Worm (Caenorhabditis elegans) whole organism, L3 larva: ENCODE data around the gene B0280.17.
A peak's percentile ranks its signal among the peaks of the same experiment; 100 is the strongest.

Source experiments
- elt-2 ChIP-seq: sonication (generic microtip); optimal IDR thresholded peaks from 2 replicates; lab custom pipeline; 2016; ENCODE audit warnings: missing genetic modification reagents, mild to moderate bottlenecking, missing genetic modification characterization, missing compliant biosample characterization
- nhr-67 ChIP-seq: fragments of 150-350 bp; optimal IDR thresholded peaks from 2 replicates; lab custom pipeline; 2014; ENCODE audit warnings: missing biosample characterization, missing genetic modification characterization

B0280.17 gene

DNA sequence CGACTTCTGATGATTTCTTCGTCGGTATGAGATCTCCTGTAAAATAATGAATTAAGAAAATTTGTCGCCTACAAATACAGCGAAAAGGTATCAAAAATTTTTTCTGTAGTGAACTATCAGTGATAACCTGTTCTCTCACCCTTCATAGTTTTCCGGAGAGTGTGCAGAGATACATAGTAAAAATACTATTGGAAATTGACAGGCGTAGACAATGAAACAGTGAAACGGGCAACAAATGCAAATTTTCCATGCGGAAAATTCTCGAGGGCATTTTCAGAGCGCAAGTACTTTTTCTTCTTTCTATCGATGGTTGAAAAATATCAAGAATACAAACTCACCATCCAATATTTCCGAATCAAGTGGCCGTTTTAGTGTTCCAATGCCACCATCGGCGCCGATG is 48.7 kb downstream of the B0280.17 start:
- TF ChIP-seq elt-2 (tag; lab: Kevin White, UChicago) (peak; percentile 28), nhr-67 (tag; lab: Kevin White, UChicago) (no peak)
- TF ChIP-seq, all 47 proteins: peak for 1
